Worm (Caenorhabditis elegans) whole organism, late embryonic: ENCODE measurements around the gene lpr-4.

ENCODE experiments used
- ceh-34 ChIP-seq: sonication (generic microtip); optimal IDR thresholded peaks from 2 replicates; lab custom pipeline; 2016; ENCODE audit warnings: mild to moderate bottlenecking, missing genetic modification characterization, missing compliant biosample characterization
- ceh-6 ChIP-seq: fragments of 200-800 bp; sonication (Bioruptor generic); optimal IDR thresholded peaks from 2 replicates; lab custom pipeline; 2018; ENCODE audit warnings: mild to moderate bottlenecking, missing genetic modification characterization, missing compliant biosample characterization
- nhr-232 ChIP-seq: sonication (generic microtip); optimal IDR thresholded peaks from 2 replicates; lab custom pipeline; 2016; ENCODE audit warnings: missing genetic modification characterization, missing compliant biosample characterization
- pha-4 ChIP-seq: fragments of 150-350 bp; optimal IDR thresholded peaks from 2 replicates; lab custom pipeline; 2018; ENCODE audit warnings: missing biosample characterization, missing genetic modification reagents, missing genetic modification characterization
- pros-1 ChIP-seq: fragments of 150-350 bp; optimal IDR thresholded peaks from 2 replicates; lab custom pipeline; 2014; ENCODE audit warnings: missing biosample characterization, missing genetic modification reagents, missing genetic modification characterization
- ref-2 ChIP-seq: sonication (generic microtip); optimal IDR thresholded peaks from 2 replicates; lab custom pipeline; 2016; ENCODE audit warnings: missing genetic modification characterization, missing compliant biosample characterization
- ztf-16 ChIP-seq: sonication (generic microtip); optimal IDR thresholded peaks from 2 replicates; lab custom pipeline; 2017; ENCODE audit warnings: missing genetic modification characterization, missing compliant biosample characterization

- TF ChIP-seq pha-4 (no peak), ztf-16 (tag; lab: Kevin White, UChicago) (no peak), nhr-232 (tag; lab: Kevin White, UChicago) (no peak), pros-1 (tag; lab: Kevin White, UChicago) (no peak), ceh-34 (tag; lab: Kevin White, UChicago) (no peak), ceh-6 (GFP tag; lab: Kevin White, UChicago) (no peak), ref-2 (no peak)
Measured at ce11 chrX:11079667-11080066, 14.7 kb downstream of the lpr-4 start, which contains the start of gene W04G3.13.
